Worm (Caenorhabditis elegans) whole organism, late embryonic: Measurements from ENCODE around the gene clec-34.

Experiments used
- K02D7.2 ChIP-seq: sonication (generic microtip); optimal IDR thresholded peaks from 2 replicates; lab custom pipeline; 2017; ENCODE audit warnings: mild to moderate bottlenecking, missing genetic modification characterization, missing compliant biosample characterization
- K09A11.1 ChIP-seq: sonication (generic microtip); optimal IDR thresholded peaks from 2 replicates; lab custom pipeline; 2017; ENCODE audit warnings: antibody characterized with exemption, mild to moderate bottlenecking, missing genetic modification characterization, missing compliant biosample characterization; ENCODE audit not compliant: insufficient read depth
- T23F11.4 ChIP-seq: fragments of 200-800 bp; sonication (Bioruptor generic); optimal IDR thresholded peaks from 2 replicates; lab custom pipeline; 2018; ENCODE audit warnings: mild to moderate bottlenecking, missing genetic modification characterization, missing compliant biosample characterization
- ceh-19 ChIP-seq: fragments of 200-800 bp; sonication (Bioruptor generic); optimal IDR thresholded peaks from 2 replicates; lab custom pipeline; 2018; ENCODE audit warnings: mild to moderate bottlenecking, missing genetic modification characterization, missing compliant biosample characterization
- ceh-24 ChIP-seq: sonication (generic microtip); optimal IDR thresholded peaks from 2 replicates; lab custom pipeline; 2016; ENCODE audit warnings: mild to moderate bottlenecking, missing genetic modification characterization, missing compliant biosample characterization
- ceh-30 ChIP-seq: fragments of 150-350 bp; optimal IDR thresholded peaks from 2 replicates; lab custom pipeline; 2014; ENCODE audit warnings: missing biosample characterization, missing genetic modification characterization
- ceh-31 ChIP-seq: sonication (generic microtip); optimal IDR thresholded peaks from 2 replicates; lab custom pipeline; 2016; ENCODE audit warnings: missing genetic modification characterization, missing compliant biosample characterization
- ceh-34 ChIP-seq: sonication (generic microtip); optimal IDR thresholded peaks from 2 replicates; lab custom pipeline; 2016; ENCODE audit warnings: mild to moderate bottlenecking, missing genetic modification characterization, missing compliant biosample characterization
- ceh-45 ChIP-seq: fragments of 200-800 bp; sonication (Bioruptor generic); IDR thresholded peaks from 2 replicates; pipeline ENCODE4 v1.3.6; 2022; ENCODE audit warnings: missing genetic modification reagents, missing genetic modification characterization, missing compliant biosample characterization
- ceh-9 ChIP-seq: sonication (generic microtip); optimal IDR thresholded peaks from 2 replicates; lab custom pipeline; 2016; ENCODE audit warnings: mild to moderate bottlenecking, missing genetic modification characterization, inconsistent platforms, missing compliant biosample characterization
- dve-1 ChIP-seq: sonication (generic microtip); optimal IDR thresholded peaks from 2 replicates; lab custom pipeline; 2017; ENCODE audit warnings: antibody characterized with exemption, mild to moderate bottlenecking, missing genetic modification characterization, missing compliant biosample characterization
- elt-2 ChIP-seq: sonication (generic microtip); optimal IDR thresholded peaks from 2 replicates; lab custom pipeline; 2016; ENCODE audit warnings: missing genetic modification reagents, missing genetic modification characterization, missing compliant biosample characterization
- elt-4 ChIP-seq: sonication (generic microtip); optimal IDR thresholded peaks from 2 replicates; lab custom pipeline; 2016; ENCODE audit warnings: missing genetic modification characterization, missing compliant biosample characterization
- ets-4 ChIP-seq: sonication (generic microtip); optimal IDR thresholded peaks from 2 replicates; lab custom pipeline; 2016; ENCODE audit warnings: missing genetic modification characterization, missing compliant biosample characterization
- fax-1 ChIP-seq: sonication (generic microtip); optimal IDR thresholded peaks from 2 replicates; lab custom pipeline; 2016; ENCODE audit warnings: missing genotype, missing genetic modification characterization, missing compliant biosample characterization
- gmeb-2 ChIP-seq: sonication (generic microtip); optimal IDR thresholded peaks from 2 replicates; lab custom pipeline; 2016; ENCODE audit warnings: missing genetic modification characterization, inconsistent platforms, missing compliant biosample characterization
- hlh-6 ChIP-seq: sonication (generic microtip); optimal IDR thresholded peaks from 2 replicates; lab custom pipeline; 2016; ENCODE audit warnings: missing genotype, missing genetic modification characterization, missing compliant biosample characterization
- lim-6 ChIP-seq: sonication (generic microtip); optimal IDR thresholded peaks from 2 replicates; lab custom pipeline; 2016; ENCODE audit warnings: missing genetic modification characterization, missing compliant biosample characterization
- madf-2 ChIP-seq: sonication (generic microtip); optimal IDR thresholded peaks from 2 replicates; lab custom pipeline; 2017; ENCODE audit warnings: missing genetic modification characterization, missing compliant biosample characterization
- mec-3 ChIP-seq: sonication (generic microtip); optimal IDR thresholded peaks from 2 replicates; lab custom pipeline; 2016; ENCODE audit warnings: borderline replicate concordance, missing genetic modification characterization, missing compliant biosample characterization
- nfya-1 ChIP-seq: sonication (generic microtip); optimal IDR thresholded peaks from 2 replicates; lab custom pipeline; 2017; ENCODE audit warnings: missing genetic modification characterization, mild to moderate bottlenecking, missing compliant biosample characterization, antibody characterized with exemption, moderate library complexity
- npax-4 ChIP-seq: sonication (generic microtip); optimal IDR thresholded peaks from 2 replicates; lab custom pipeline; 2016; ENCODE audit warnings: missing genetic modification characterization, missing compliant biosample characterization
- pag-3 ChIP-seq: sonication (generic microtip); optimal IDR thresholded peaks from 2 replicates; lab custom pipeline; 2016; ENCODE audit warnings: missing compliant biosample characterization, missing genetic modification characterization, borderline replicate concordance
- pax-1 ChIP-seq: fragments of 150-350 bp; optimal IDR thresholded peaks from 2 replicates; lab custom pipeline; 2014; ENCODE audit warnings: missing biosample characterization, missing genetic modification characterization
- pha-4 ChIP-seq: fragments of 150-350 bp; optimal IDR thresholded peaks from 2 replicates; lab custom pipeline; 2018; ENCODE audit warnings: missing biosample characterization, missing genetic modification reagents, missing genetic modification characterization
- pqm-1 ChIP-seq: sonication (generic microtip); optimal IDR thresholded peaks from 2 replicates; lab custom pipeline; 2016; ENCODE audit warnings: missing genetic modification characterization, missing compliant biosample characterization
- pros-1 ChIP-seq: fragments of 150-350 bp; optimal IDR thresholded peaks from 2 replicates; lab custom pipeline; 2014; ENCODE audit warnings: missing biosample characterization, missing genetic modification reagents, missing genetic modification characterization
- sdc-2 ChIP-seq: sonication (generic microtip); optimal IDR thresholded peaks from 2 replicates; lab custom pipeline; 2016; ENCODE audit warnings: missing genotype, missing genetic modification characterization, missing compliant biosample characterization
- sox-2 ChIP-seq: fragments of 200-800 bp; sonication (Bioruptor generic); IDR thresholded peaks from 2 replicates; pipeline ENCODE4 v1.3.6; 2022; ENCODE audit warnings: missing genetic modification reagents, missing genetic modification characterization, missing compliant biosample characterization
- tbx-7 ChIP-seq: sonication (generic microtip); optimal IDR thresholded peaks from 2 replicates; lab custom pipeline; 2016; ENCODE audit warnings: missing genotype, missing genetic modification characterization, missing compliant biosample characterization
- ttx-3 ChIP-seq: sonication (generic microtip); optimal IDR thresholded peaks from 2 replicates; lab custom pipeline; 2016; ENCODE audit warnings: missing genetic modification reagents, missing genetic modification characterization, missing compliant biosample characterization
- unc-3 ChIP-seq, 2 experiments: fragments of 200-800 bp in 1 of 2; sonication (Bioruptor generic) in 1 of 2; sonication (generic microtip) in 1 of 2; conservative IDR thresholded peaks in 1 of 2; optimal IDR thresholded peaks in 1 of 2; 2 replicates each; pipeline versions ENCODE4 v1.3.6 to Lab custom; 2016 to 2022; ENCODE audit warnings: missing compliant biosample characterization in 2 of 2, missing genetic modification characterization in 2 of 2, missing genetic modification reagents in 1 of 2
- zip-5 ChIP-seq: sonication (generic microtip); optimal IDR thresholded peaks from 2 replicates; lab custom pipeline; 2016; ENCODE audit warnings: missing genetic modification characterization, missing compliant biosample characterization

clec-34 gene

ce11 chrV:16731600-16731999 is 4.0 kb upstream of the clec-34 start, which contains the start of gene srz-100:
Gene srz-100, plus strand, starts transcription at chrV:16731900.
- TF ChIP-seq elt-2 (tag; lab: Kevin White, UChicago) (no peak), ceh-19 (GFP tag; lab: Kevin White, UChicago) (no peak), npax-4 (tag; lab: Kevin White, UChicago) (no peak), gmeb-2 (tag; lab: Kevin White, UChicago) (no peak)

- TF ChIP-seq unc-3 (GFP tag; conservative IDR thresholded peaks at IDR 0.05; lab: Robert Waterston, UW): no peak
- TF ChIP-seq unc-3 (tag; optimal IDR thresholded peaks at IDR 0.05; lab: Kevin White, UChicago): no peak
- TF ChIP-seq ceh-30: no peak
- TF ChIP-seq pag-3: no peak
- no peak for TF ChIP-seq nfya-1
- TF ChIP-seq ttx-3 (tag; lab: Kevin White, UChicago): no peak
- no peak for TF ChIP-seq ceh-24
- no peak for TF ChIP-seq mec-3 (tag; lab: Kevin White, UChicago)
- TF ChIP-seq sox-2: no peak
- TF ChIP-seq zip-5: no peak
- no peak for TF ChIP-seq K09A11.1 (tag; lab: Kevin White, UChicago)
- no peak for TF ChIP-seq K02D7.2 (tag; lab: Kevin White, UChicago)
- no peak for TF ChIP-seq pha-4 (tag; lab: Kevin White, UChicago)
- TF ChIP-seq ceh-31: no peak
- no peak for TF ChIP-seq T23F11.4 (GFP tag; lab: Kevin White, UChicago)
- TF ChIP-seq ceh-45 (GFP tag; lab: Robert Waterston, UW): no peak
Measured at ce11 chrV:16733681-16734080, 1.9 kb upstream of the clec-34 start, which contains the start of gene T25E12.16. Gene T25E12.16, minus strand, starts transcription at chrV:16733781.

ce11 chrV:16739100-16739499 is 3.5 kb downstream of the clec-34 start, which contains the start of the genes clec-29 and clec-39:
Gene clec-29, minus strand, starts transcription at chrV:16739200.
Gene clec-39, plus strand, starts transcription at chrV:16739268.
- TF ChIP-seq pax-1 (tag; lab: Kevin White, UChicago) (no peak), tbx-7 (tag; lab: Kevin White, UChicago) (no peak)
- TF ChIP-seq, all 69 proteins: peak for 0

ce11 chrV:16742123-16742522 is 6.6 kb downstream of the clec-34 start, which contains the start of gene T25E12.6:
Gene T25E12.6, plus strand, starts transcription at chrV:16742423.
- TF ChIP-seq pqm-1 (tag; lab: Kevin White, UChicago): no peak

ce11 chrV:16744783-16745182 is 9.2 kb downstream of the clec-34 start:
- no peak for TF ChIP-seq hlh-6 (tag; lab: Kevin White, UChicago)
- TF ChIP-seq ceh-9 (tag; lab: Kevin White, UChicago): no peak
- no peak for TF ChIP-seq ceh-24
- no peak for TF ChIP-seq dve-1 (tag; lab: Kevin White, UChicago)
- TF ChIP-seq mec-3 (tag; lab: Kevin White, UChicago): no peak
- TF ChIP-seq fax-1: no peak
- TF ChIP-seq tbx-7 (tag; lab: Kevin White, UChicago): no peak
- TF ChIP-seq gmeb-2 (tag; lab: Kevin White, UChicago): no peak
- no peak for TF ChIP-seq lim-6 (tag; lab: Kevin White, UChicago)
- no peak for TF ChIP-seq ceh-34
- TF ChIP-seq madf-2 (tag; lab: Kevin White, UChicago): no peak
- TF ChIP-seq elt-2 (tag; lab: Kevin White, UChicago): no peak
- TF ChIP-seq pha-4 (tag; lab: Kevin White, UChicago): no peak
- no peak for TF ChIP-seq elt-4
- TF ChIP-seq sdc-2 (tag; lab: Kevin White, UChicago): no peak
- no peak for TF ChIP-seq nfya-1
- TF ChIP-seq ets-4: no peak
- no peak for TF ChIP-seq pros-1 (tag; lab: Kevin White, UChicago)
- no peak for TF ChIP-seq pag-3
